Worm (Caenorhabditis elegans) whole organism, L4/young adult: ENCODE results near the gene rga-8.

ENCODE experiments used
- W03F9.2 ChIP-seq: fragments of 150-350 bp; optimal IDR thresholded peaks from 2 replicates; lab custom pipeline; 2014; ENCODE audit warnings: missing biosample characterization, missing genetic modification characterization
- him-1 ChIP-seq: sonication (generic microtip); optimal IDR thresholded peaks from 2 replicates; lab custom pipeline; 2016; ENCODE audit warnings: missing genotype, missing genetic modification reagents, missing genetic modification characterization, missing compliant biosample characterization

- TF ChIP-seq him-1 (tag; lab: Kevin White, UChicago) (no peak), W03F9.2 (tag; lab: Kevin White, UChicago) (no peak)
Measured at ce11 chrX:5279674-5280073, at the start of gene rga-8.
